Fruit fly (Drosophila melanogaster): ENCODE measurements around the gene CG4592.

- no peak for TF ChIP-seq caup (GFP tag; optimal IDR thresholded peaks at IDR 0.05; ENCODE audit: severe bottlenecking)
- no peak for TF ChIP-seq Lim3 (GFP tag; IDR thresholded peaks at IDR 0.05)
- TF ChIP-seq Hr39 (optimal IDR thresholded peaks at IDR 0.05) = no peak
- no peak for TF ChIP-seq CG7963 (GFP tag; IDR thresholded peaks at IDR 0.05; ENCODE audit: partially characterized antibody)
- TF ChIP-seq knrl (GFP tag; IDR thresholded peaks at IDR 0.05; ENCODE audit: partially characterized antibody) = no peak
- no peak for TF ChIP-seq trh (GFP tag; optimal IDR thresholded peaks at IDR 0.05)
- no peak for TF ChIP-seq Hr78 (GFP tag; optimal IDR thresholded peaks at IDR 0.05)
- no peak for TF ChIP-seq en (GFP tag; optimal IDR thresholded peaks at IDR 0.05)
- no peak for TF ChIP-seq CG2202 (tag; optimal IDR thresholded peaks at IDR 0.05)
- TF ChIP-seq CG17361 (GFP tag; IDR thresholded peaks at IDR 0.05) = no peak
- TF ChIP-seq mld (GFP tag; IDR thresholded peaks at IDR 0.05; ENCODE audit: partially characterized antibody) = no peak
- TF ChIP-seq Awh (GFP tag; IDR thresholded peaks at IDR 0.05) = no peak
- TF ChIP-seq CG3407 (GFP tag; optimal IDR thresholded peaks at IDR 0.05) = no peak
Observed at dm6 chr2L:9903028-9903427, 18.4 kb upstream of the CG4592 start, which contains the start of gene Muc30E.
